Worm (Caenorhabditis elegans): ENCODE results near the gene rpia-1.

DNA sequence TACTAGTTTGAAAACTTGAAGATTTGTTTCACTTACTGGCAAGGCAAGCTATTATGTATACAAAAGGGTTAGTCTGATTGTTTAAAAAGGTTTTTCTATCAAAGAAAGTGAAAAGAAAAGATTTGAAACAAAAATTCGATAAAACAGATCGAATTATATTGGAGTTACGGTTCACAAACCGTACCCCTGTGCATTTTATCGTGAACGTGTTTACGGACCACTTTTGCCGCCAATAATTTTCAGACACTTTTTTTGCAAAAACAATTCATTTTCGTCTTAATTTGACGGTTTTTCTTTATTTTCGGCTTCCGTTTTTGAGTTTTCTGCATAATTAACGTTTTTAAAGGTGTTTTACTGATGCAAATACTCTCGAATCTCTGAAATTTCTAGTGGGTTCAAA is 42.3 kb downstream of the rpia-1 start:
- TF ChIP-seq elt-1 (tag; optimal IDR thresholded peaks at IDR 0.05; ENCODE audit: borderline replicate concordance, insufficient read depth) (no peak), snpc-4 (tag; optimal IDR thresholded peaks at IDR 0.05) (no peak), lsy-2 (tag; optimal IDR thresholded peaks at IDR 0.05) (no peak), pha-4 (tag; optimal IDR thresholded peaks at IDR 0.05) (no peak), ham-2 (GFP tag; optimal IDR thresholded peaks at IDR 0.05) (no peak)
